Worm (Caenorhabditis elegans) whole organism, L4/young adult: Measurements from ENCODE around the gene F10G7.9.

Source experiments
- W03F9.2 ChIP-seq: fragments of 150-350 bp; optimal IDR thresholded peaks from 2 replicates; lab custom pipeline; 2014; ENCODE audit warnings: missing biosample characterization, missing genetic modification characterization
- dao-5 ChIP-seq: sonication (generic microtip); optimal IDR thresholded peaks from 2 replicates; lab custom pipeline; 2016; ENCODE audit warnings: missing genotype, missing genetic modification characterization, moderate library complexity, missing compliant biosample characterization
- him-1 ChIP-seq: sonication (generic microtip); optimal IDR thresholded peaks from 2 replicates; lab custom pipeline; 2016; ENCODE audit warnings: missing genotype, missing genetic modification reagents, missing genetic modification characterization, missing compliant biosample characterization

ce11 chrII:4733848-4734247, 27.6 kb upstream of the F10G7.9 start, which contains the start of gene F41C3.11:
- TF ChIP-seq him-1 (tag; lab: Kevin White, UChicago) (no peak), W03F9.2 (tag; lab: Kevin White, UChicago) (no peak), dao-5 (tag; lab: Kevin White, UChicago) (no peak)
